Worm (Caenorhabditis elegans) whole organism, young adult: ENCODE data around the gene swm-1.

Experiments
- B0019.2 ChIP-seq: fragments of 200-800 bp; sonication (Bioruptor generic); conservative IDR thresholded peaks from 2 replicates; pipeline ENCODE4 v1.3.6; 2022; ENCODE audit warnings: missing genetic modification reagents, missing genetic modification characterization, missing compliant biosample characterization
- B0336.3 ChIP-seq: fragments of 200-800 bp; sonication (Bioruptor generic); IDR thresholded peaks from 2 replicates; pipeline ENCODE4 v1.3.6; 2022; ENCODE audit warnings: missing genetic modification characterization, missing compliant biosample characterization
- ZK185.1 ChIP-seq: sonication (generic microtip); optimal IDR thresholded peaks from 2 replicates; lab custom pipeline; 2016; ENCODE audit warnings: mild to moderate bottlenecking, missing genetic modification characterization, missing compliant biosample characterization; ENCODE audit not compliant: poor library complexity, severe bottlenecking
- ceh-27 ChIP-seq: fragments of 200-800 bp; sonication (Bioruptor generic); optimal IDR thresholded peaks from 2 replicates; lab custom pipeline; 2018; ENCODE audit warnings: mild to moderate bottlenecking, missing genetic modification characterization, moderate library complexity, missing compliant biosample characterization
- ceh-79 ChIP-seq: sonication (generic microtip); optimal IDR thresholded peaks from 2 replicates; lab custom pipeline; 2017; ENCODE audit warnings: mild to moderate bottlenecking, missing genetic modification characterization, missing compliant biosample characterization
- ets-4 ChIP-seq: fragments of 200-800 bp; sonication (Bioruptor generic); optimal IDR thresholded peaks from 2 replicates; lab custom pipeline; 2018; ENCODE audit warnings: mild to moderate bottlenecking, missing genetic modification characterization, missing compliant biosample characterization
- lin-40 ChIP-seq: sonication (generic microtip); optimal IDR thresholded peaks from 2 replicates; lab custom pipeline; 2016; ENCODE audit warnings: missing genetic modification characterization, mild to moderate bottlenecking, missing compliant biosample characterization, missing genotype, missing genetic modification reagents
- lsy-27 ChIP-seq: sonication (generic microtip); optimal IDR thresholded peaks from 2 replicates; lab custom pipeline; 2017; ENCODE audit warnings: missing genetic modification characterization, mild to moderate bottlenecking, missing compliant biosample characterization, antibody characterized with exemption, missing genotype, borderline replicate concordance; ENCODE audit not compliant: insufficient read depth
- madf-8 ChIP-seq: fragments of 200-800 bp; sonication (Bioruptor generic); conservative IDR thresholded peaks from 2 replicates; pipeline ENCODE4 v1.3.6; 2022; ENCODE audit warnings: missing genetic modification reagents, missing genetic modification characterization, missing compliant biosample characterization
- pha-4 ChIP-seq: fragments of 150-350 bp; sonication (generic microtip); optimal IDR thresholded peaks from 2 replicates; lab custom pipeline; 2014; ENCODE audit warnings: missing biosample characterization, missing genetic modification reagents, missing genetic modification characterization
- unc-62 ChIP-seq: fragments of 150-350 bp; optimal IDR thresholded peaks from 2 replicates; lab custom pipeline; 2014; ENCODE audit warnings: missing biosample characterization, missing genetic modification reagents, missing genetic modification characterization

ce11 chrV:9022078-9022477 lies 32.6 kb downstream of the swm-1 start, which contains the start of gene oac-41:
- TF ChIP-seq ZK185.1 (tag; lab: Kevin White, UChicago) = no peak
- no peak for TF ChIP-seq lin-40 (tag; lab: Kevin White, UChicago)
- no peak for TF ChIP-seq lsy-27
- TF ChIP-seq B0336.3 = no peak
- TF ChIP-seq ceh-27 (GFP tag; lab: Kevin White, UChicago) = no peak
- no peak for TF ChIP-seq pha-4 (tag; lab: Kevin White, UChicago)
- TF ChIP-seq B0019.2 (GFP tag; lab: Robert Waterston, UW) = no peak
- no peak for TF ChIP-seq ets-4
- no peak for TF ChIP-seq madf-8 (GFP tag; lab: Robert Waterston, UW)
- no peak for TF ChIP-seq unc-62 (GFP tag; lab: Kevin White, UChicago)
- no peak for TF ChIP-seq ceh-79 (tag; lab: Kevin White, UChicago)
